Fruit fly (Drosophila melanogaster) whole organism, wandering third instar larva: ENCODE measurements around the gene Ssu72.

ENCODE experiments used
- Hnf4 ChIP-seq: fragments of 200-800 bp; sonication (Bioruptor generic); optimal IDR thresholded peaks from 2 replicates; lab custom pipeline; 2016; ENCODE audit warnings: missing biosample characterization, mild to moderate bottlenecking, missing genetic modification characterization
- OdsH ChIP-seq: fragments of 200-800 bp; sonication (Bioruptor generic); optimal IDR thresholded peaks from 2 replicates; lab custom pipeline; 2016; ENCODE audit warnings: missing biosample characterization, mild to moderate bottlenecking, missing genetic modification characterization
- br ChIP-seq: fragments of 200-800 bp; sonication (Bioruptor generic); optimal IDR thresholded peaks from 2 replicates; lab custom pipeline; 2016; ENCODE audit warnings: missing biosample characterization, missing genetic modification characterization
- brk ChIP-seq: fragments of 200-800 bp; sonication (Bioruptor generic); optimal IDR thresholded peaks from 2 replicates; lab custom pipeline; 2016; ENCODE audit warnings: missing biosample characterization, mild to moderate bottlenecking, missing genetic modification characterization
- jim ChIP-seq: fragments of 175-275, 200-325 bp; sonication (Bioruptor generic); optimal IDR thresholded peaks from 2 replicates; lab custom pipeline; 2016; ENCODE audit warnings: missing biosample characterization, mild to moderate bottlenecking, missing genetic modification characterization
- pan ChIP-seq: fragments of >200 bp; optimal IDR thresholded peaks from 2 replicates; lab custom pipeline; 2017

DNA sequence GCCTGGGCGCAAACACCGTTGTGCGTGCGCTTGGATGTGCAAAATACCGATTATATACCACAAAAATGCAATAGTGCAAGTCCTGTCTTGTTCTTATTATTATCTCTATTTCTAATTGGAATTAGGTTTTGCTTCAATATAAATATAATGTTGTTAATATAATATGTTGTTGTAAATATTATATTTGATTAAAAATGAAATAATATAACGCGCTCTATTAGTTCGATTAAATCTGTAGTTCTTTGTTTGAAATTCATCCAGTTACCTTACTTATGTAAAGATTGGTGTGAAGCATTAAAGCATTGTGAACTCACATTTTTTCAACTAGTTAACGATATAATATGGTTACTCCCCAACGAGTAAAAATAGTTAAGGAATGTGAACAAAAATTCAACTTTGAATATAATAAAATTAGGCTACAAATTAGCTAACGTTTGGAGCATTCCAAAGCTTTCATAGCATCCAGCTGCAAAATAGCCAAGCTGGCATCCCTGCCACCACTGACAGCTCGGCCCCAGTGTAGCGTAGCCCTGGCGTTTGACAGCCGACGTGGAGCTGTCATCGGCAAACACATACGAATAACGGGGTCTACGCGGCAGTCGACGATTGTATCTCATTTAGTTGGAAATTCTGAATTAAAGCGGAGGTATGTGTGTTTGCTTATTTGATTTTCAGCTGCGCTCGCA lies 21.4 kb upstream of the Ssu72 start, which contains the start of the genes CG12237 and Sec61gamma:
- TF ChIP-seq OdsH (no peak), jim (no peak), pan (lab: Kevin White, UChicago) (no peak), Hnf4 (no peak), brk (GFP tag; lab: Kevin White, UChicago) (no peak), br (GFP tag; lab: Kevin White, UChicago) (no peak)
